Fruit fly (Drosophila melanogaster) whole organism, embryonic: ENCODE results near the gene Acp98AB.

ENCODE experiments used
- CG10543 ChIP-seq: fragments of 200-800 bp; sonication (Bioruptor generic); optimal IDR thresholded peaks from 3 replicates; lab custom pipeline; 2017; ENCODE audit warnings: missing biosample characterization, mild to moderate bottlenecking, missing genetic modification characterization, moderate library complexity
- CG12769 ChIP-seq: fragments of 200-800 bp; sonication (Bioruptor generic); optimal IDR thresholded peaks from 2 replicates; lab custom pipeline; 2019; ENCODE audit warnings: missing biosample characterization, mild to moderate bottlenecking, missing genetic modification characterization, moderate library complexity
- CG4328 ChIP-seq: fragments of 200-800 bp; sonication (Bioruptor generic); optimal IDR thresholded peaks from 3 replicates; lab custom pipeline; 2017; ENCODE audit warnings: missing biosample characterization, missing genetic modification reagents, missing genetic modification characterization
- CG43689 ChIP-seq: fragments of 200-800 bp; sonication (Bioruptor generic); IDR thresholded peaks from 2 replicates; pipeline ENCODE4 v1.3.6; 2022; ENCODE audit warnings: missing biosample characterization, missing genetic modification characterization
- CG8944 ChIP-seq: fragments of 200-800 bp; sonication (Bioruptor generic); optimal IDR thresholded peaks from 3 replicates; lab custom pipeline; 2016; ENCODE audit warnings: missing biosample characterization, missing genetic modification characterization
- D ChIP-seq, 2 experiments: fragments of 200-800 bp in 1 of 2; fragments of >200 bp in 1 of 2; sonication (Bioruptor generic) in 1 of 2; optimal IDR thresholded peaks; 2 replicates in 1 of 2; 3 replicates in 1 of 2; lab custom pipeline; 2017; ENCODE audit warnings: mild to moderate bottlenecking in 1 of 2, missing biosample characterization in 1 of 2, missing genetic modification characterization in 1 of 2, missing genetic modification reagents in 1 of 2
- D19B ChIP-seq: fragments of 200-800 bp; sonication (Bioruptor generic); optimal IDR thresholded peaks from 2 replicates; lab custom pipeline; 2017; ENCODE audit warnings: missing biosample characterization, mild to moderate bottlenecking, missing genetic modification characterization
- Dbx ChIP-seq: fragments of 200-800 bp; sonication (Bioruptor generic); IDR thresholded peaks from 3 replicates; pipeline ENCODE4 v1.3.6; 2022; ENCODE audit warnings: missing biosample characterization, missing genetic modification characterization
- Deaf1 ChIP-seq: fragments of 200-800 bp; optimal IDR thresholded peaks from 3 replicates; lab custom pipeline; 2019; ENCODE audit warnings: missing biosample characterization, mild to moderate bottlenecking, missing genetic modification characterization, moderate library complexity
- HLH4C ChIP-seq: fragments of 200-800 bp; sonication (Bioruptor generic); IDR thresholded peaks from 3 replicates; pipeline ENCODE4 v1.3.6; 2022; ENCODE audit warnings: missing biosample characterization, missing genetic modification characterization; ENCODE audit not compliant: partially characterized antibody
- MBD-R2 ChIP-seq: fragments of 200-800 bp; sonication (Bioruptor generic); IDR thresholded peaks from 2 replicates; pipeline ENCODE4 v1.3.6; 2022; ENCODE audit warnings: missing biosample characterization, missing genetic modification characterization
- Med ChIP-seq: fragments of 200-800 bp; sonication (Bioruptor generic); peaks from one replicate; lab custom pipeline; 2016; ENCODE audit warnings: missing biosample characterization, missing genetic modification characterization, mild to moderate bottlenecking, inconsistent platforms, moderate library complexity
- PHDP ChIP-seq: fragments of 200-800 bp; sonication (Bioruptor generic); optimal IDR thresholded peaks from 3 replicates; lab custom pipeline; 2018; ENCODE audit warnings: missing biosample characterization, mild to moderate bottlenecking, missing genetic modification characterization, moderate library complexity
- Trl ChIP-seq, 3 experiments: fragments of >200 bp in 2 of 3; fragments of 200-800 bp in 1 of 3; sonication (Bioruptor generic) in 1 of 3; optimal IDR thresholded peaks; 2 replicates in 1 of 3; 3 replicates in 2 of 3; lab custom pipeline; 2016 to 2017; ENCODE audit warnings: missing biosample characterization in 1 of 3, missing genetic modification characterization in 1 of 3
- abd-A ChIP-seq: fragments of 200-800 bp; sonication (Bioruptor generic); optimal IDR thresholded peaks from 3 replicates; lab custom pipeline; 2019; ENCODE audit warnings: missing biosample characterization, mild to moderate bottlenecking, missing genetic modification characterization, moderate library complexity
- aop ChIP-seq: fragments of 200-800 bp; sonication (Bioruptor generic); IDR thresholded peaks from 2 replicates; pipeline ENCODE4 v1.3.6; 2022; ENCODE audit warnings: missing biosample characterization, missing genetic modification characterization
- caup ChIP-seq: fragments of 200-800 bp; sonication (Bioruptor generic); optimal IDR thresholded peaks from 3 replicates; lab custom pipeline; 2017; ENCODE audit warnings: missing biosample characterization, mild to moderate bottlenecking, missing genetic modification characterization, moderate library complexity; ENCODE audit not compliant: severe bottlenecking
- cg ChIP-seq: fragments of 200-800 bp; sonication (Bioruptor generic); optimal IDR thresholded peaks from 3 replicates; lab custom pipeline; 2019; ENCODE audit warnings: missing biosample characterization, mild to moderate bottlenecking, missing genetic modification characterization, moderate library complexity
- crp ChIP-seq, 2 experiments: fragments of 200-800 bp; sonication (Bioruptor generic); optimal IDR thresholded peaks; 2 replicates in 1 of 2; 3 replicates in 1 of 2; lab custom pipeline; 2017; ENCODE audit warnings: missing biosample characterization in 2 of 2, missing genetic modification characterization in 2 of 2, mild to moderate bottlenecking in 1 of 2, moderate library complexity in 1 of 2
- esg ChIP-seq: fragments of 200-800 bp; sonication (Bioruptor generic); conservative IDR thresholded peaks from 2 replicates; pipeline ENCODE4 v1.3.6; 2022; ENCODE audit warnings: missing biosample characterization, missing genetic modification characterization
- ewg ChIP-seq: fragments of 200-800 bp; sonication (Bioruptor generic); optimal IDR thresholded peaks from 3 replicates; lab custom pipeline; 2017; ENCODE audit warnings: mild to moderate bottlenecking, missing biosample characterization, missing genetic modification reagents, missing genetic modification characterization
- fd64A ChIP-seq: fragments of 200-800 bp; sonication (Bioruptor generic); optimal IDR thresholded peaks from 3 replicates; lab custom pipeline; 2018; ENCODE audit warnings: missing biosample characterization, mild to moderate bottlenecking, missing genetic modification characterization
- gfzf ChIP-seq: fragments of 200-800 bp; sonication (Bioruptor generic); optimal IDR thresholded peaks from 2 replicates; lab custom pipeline; 2016; ENCODE audit warnings: missing biosample characterization, mild to moderate bottlenecking, missing genetic modification characterization, moderate library complexity
- ind ChIP-seq: fragments of 200-800 bp; sonication (Bioruptor generic); optimal IDR thresholded peaks from 3 replicates; lab custom pipeline; 2016; ENCODE audit warnings: missing biosample characterization, missing genetic modification characterization
- lilli ChIP-seq: fragments of 200-800 bp; sonication (Bioruptor generic); optimal IDR thresholded peaks from 3 replicates; lab custom pipeline; 2016; ENCODE audit warnings: missing biosample characterization, missing genetic modification characterization
- nerfin-1 ChIP-seq: fragments of 200-800 bp; sonication (Bioruptor generic); optimal IDR thresholded peaks from 3 replicates; lab custom pipeline; 2019; ENCODE audit warnings: missing biosample characterization, mild to moderate bottlenecking, missing genetic modification characterization, moderate library complexity
- pita ChIP-seq: fragments of 200-800 bp; sonication (Bioruptor generic); optimal IDR thresholded peaks from 2 replicates; lab custom pipeline; 2017; ENCODE audit warnings: missing biosample characterization, mild to moderate bottlenecking, missing genetic modification characterization
- scrt ChIP-seq: fragments of 200-800 bp; sonication (Bioruptor generic); optimal IDR thresholded peaks from 2 replicates; lab custom pipeline; 2018; ENCODE audit warnings: missing biosample characterization, mild to moderate bottlenecking, missing genetic modification characterization, moderate library complexity
- sd ChIP-seq: fragments of 200-800 bp; sonication (Bioruptor generic); optimal IDR thresholded peaks from 3 replicates; lab custom pipeline; 2018; ENCODE audit warnings: missing biosample characterization, mild to moderate bottlenecking, missing genetic modification characterization, moderate library complexity
- sens ChIP-seq: fragments of 200-800 bp; sonication (Bioruptor generic); peaks from one replicate; lab custom pipeline; 2016; ENCODE audit warnings: missing biosample characterization, missing genetic modification characterization
- sob ChIP-seq: fragments of 200-800 bp; sonication (Bioruptor generic); IDR thresholded peaks from 2 replicates; pipeline ENCODE4 v1.3.6; 2022; ENCODE audit warnings: missing biosample characterization, missing genetic modification characterization

Gene Acp98AB

dm6 chr3R:27656686-27657535 lies 37.8 kb upstream of the Acp98AB start, which contains the start of gene tau (continued):
- peak; percentile 58; the same call in 2 of the 3 replicates for TF ChIP-seq Dbx (GFP tag; lab: Robert Waterston, UW)
- TF ChIP-seq HLH4C (GFP tag; lab: Robert Waterston, UW) = no peak
- TF ChIP-seq sens (GFP tag; lab: Kevin White, UChicago) = peak; percentile 73
- peak; percentile 79 for TF ChIP-seq D19B
- 0 out of 2 replicates have a peak, but pooled peaks have one; percentile 11 for TF ChIP-seq MBD-R2 (GFP tag; lab: Robert Waterston, UW)
- TF ChIP-seq pita (GFP tag; lab: Kevin White, UChicago) = peak; percentile 45
- TF ChIP-seq ind = no peak
- no peak for TF ChIP-seq nerfin-1
- TF ChIP-seq gfzf = peak; percentile 20
- TF ChIP-seq sob (GFP tag; lab: Robert Waterston, UW) = peak; percentile 60; the same call in 1 of the 2 replicates
- TF ChIP-seq lilli = peak; percentile 8
- TF ChIP-seq PHDP (tag; lab: Kevin White, UChicago) = peak; percentile 2
- TF ChIP-seq CG43689 (GFP tag; lab: Robert Waterston, UW) = no peak

- TF ChIP-seq CG12769 (tag; lab: Kevin White, UChicago) (peak; percentile 10), fd64A (GFP tag; lab: Kevin White, UChicago) (no peak), Med (GFP tag; lab: Kevin White, UChicago) (peak; percentile 63), caup (GFP tag; lab: Kevin White, UChicago) (no peak), aop (no peak), CG10543 (GFP tag; lab: Kevin White, UChicago) (peak; percentile 29), Deaf1 (tag; lab: Kevin White, UChicago) (peak; percentile 36), Trl (optimal IDR thresholded peaks at IDR 0.05; lab: Kevin White, UChicago) (peak; percentile 22 to 53), Trl (GFP tag; optimal IDR thresholded peaks at IDR 0.05; lab: Kevin White, UChicago) (no peak), sd (tag; lab: Kevin White, UChicago) (peak; percentile 89), D (optimal IDR thresholded peaks at IDR 0.05; lab: Kevin White, UChicago) (no peak), D (GFP tag; optimal IDR thresholded peaks at IDR 0.05; lab: Kevin White, UChicago) (no peak), cg (GFP tag; lab: Kevin White, UChicago) (peak; percentile 50), sens (GFP tag; lab: Kevin White, UChicago) (peak; percentile 1), crp (GFP tag; optimal IDR thresholded peaks at IDR 0.05; lab: Kevin White, UChicago) (no peak)
- TF ChIP-seq, all 482 proteins: peak for 8
Observed at dm6 chr3R:27660127-27660579, 34.5 kb upstream of the Acp98AB start, which contains the start of gene Mlc1. Gene Mlc1, minus strand, starts transcription at chr3R:27660177.

- no peak for TF ChIP-seq CG8944 (GFP tag; lab: Kevin White, UChicago)
- TF ChIP-seq esg (GFP tag; lab: Robert Waterston, UW) = no peak
- TF ChIP-seq CG4328 (GFP tag; lab: Kevin White, UChicago) = no peak
- TF ChIP-seq ewg (GFP tag; lab: Kevin White, UChicago) = peak; percentile 65
- TF ChIP-seq Deaf1 (tag; lab: Kevin White, UChicago) = peak; percentile 77
- TF ChIP-seq abd-A (tag; lab: Kevin White, UChicago) = peak; percentile 70
- peak; percentile 98 for TF ChIP-seq scrt
Observed at dm6 chr3R:27661389-27661788, 33.3 kb upstream of the Acp98AB start.
